Fruit fly (Drosophila melanogaster) S2 (cell line): ENCODE data around the gene fon.

Experiments
- CG8478 ChIP-seq: fragments of >200 bp; optimal IDR thresholded peaks from 2 replicates; lab custom pipeline; 2018
- CTCF ChIP-seq, 2 experiments: fragments of >200 bp; optimal IDR thresholded peaks; 2 replicates each; lab custom pipeline; 2018

The fon gene

DNA sequence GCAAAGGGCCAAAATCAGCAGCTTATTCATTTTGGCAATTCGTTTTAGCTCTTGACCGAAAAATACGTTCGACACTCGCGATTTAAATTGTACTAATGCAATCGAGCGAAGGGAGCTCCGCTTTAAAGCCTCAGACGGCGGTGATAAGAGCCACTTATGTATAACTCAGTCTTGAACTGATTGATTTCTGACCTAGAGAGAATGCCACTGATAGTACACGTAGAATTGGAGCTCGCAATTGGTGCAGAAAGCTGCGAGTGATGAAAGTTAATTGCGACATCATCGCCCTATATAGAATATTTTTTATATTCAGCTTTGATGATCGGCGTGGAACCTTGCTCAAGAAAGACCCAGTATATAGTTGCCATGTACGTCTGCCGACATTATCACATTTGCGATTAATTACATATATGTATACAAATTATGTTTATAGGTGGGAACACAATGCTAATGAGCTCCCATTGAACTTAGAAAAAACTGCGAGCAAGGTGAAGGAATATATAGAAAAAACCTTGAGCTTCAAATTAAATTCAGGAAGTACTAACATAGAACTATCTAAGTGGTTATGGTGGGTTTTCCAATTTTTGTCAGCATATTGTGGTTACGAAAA is at the start of gene fon:
Gene fon, minus strand, starts transcription at position 100 of the 610 bp plus-strand sequence.
- no peak for TF ChIP-seq CG8478 (lab: Kevin White, UChicago)
- TF ChIP-seq CTCF (optimal IDR thresholded peaks at IDR 0.05; lab: Kevin White, UChicago), result no peak

DNA sequence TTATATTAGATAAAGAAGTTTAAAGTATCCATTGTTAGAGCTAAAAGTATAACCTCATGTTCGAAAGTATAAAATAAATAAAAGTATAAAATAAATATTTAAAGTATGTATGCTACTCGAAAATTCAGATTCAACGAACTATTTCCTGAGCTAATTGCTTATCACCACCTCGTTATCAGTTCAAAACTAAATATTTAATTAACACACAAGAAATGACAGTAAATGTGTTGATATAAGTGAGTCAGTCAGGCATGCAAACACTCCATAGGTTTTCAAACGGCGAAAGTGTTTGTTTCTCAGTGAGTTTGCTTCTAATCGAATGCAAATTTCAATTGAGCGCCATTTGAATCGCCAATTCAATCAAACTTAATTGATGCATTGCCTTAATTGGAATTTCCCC is 48.3 kb upstream of the fon start:
- TF ChIP-seq CG8478 (lab: Kevin White, UChicago) (no peak), CTCF (optimal IDR thresholded peaks at IDR 0.05; lab: Kevin White, UChicago) (no peak)

dm6 chr2L:19433292-19433691 is 47.3 kb upstream of the fon start:
- TF ChIP-seq CG8478 (lab: Kevin White, UChicago), result no peak
- TF ChIP-seq CTCF (optimal IDR thresholded peaks at IDR 0.05; lab: Kevin White, UChicago), result no peak

- no peak for TF ChIP-seq CTCF (optimal IDR thresholded peaks at IDR 0.05; lab: Kevin White, UChicago)
- TF ChIP-seq CG8478 (lab: Kevin White, UChicago), result no peak
Observed at dm6 chr2L:19432424-19433015, 46.5 kb upstream of the fon start, which contains the start of gene Rab9. Rab9 (plus strand) TSS chr2L:19432574.

dm6 chr2L:19430343-19430742 is 44.3 kb upstream of the fon start, which contains the start of gene RtcB:
RtcB (plus strand) TSS chr2L:19430643.
- TF ChIP-seq CG8478 (lab: Kevin White, UChicago) (no peak), CTCF (optimal IDR thresholded peaks at IDR 0.05; lab: Kevin White, UChicago) (peak; percentile 30 to 37)

DNA sequence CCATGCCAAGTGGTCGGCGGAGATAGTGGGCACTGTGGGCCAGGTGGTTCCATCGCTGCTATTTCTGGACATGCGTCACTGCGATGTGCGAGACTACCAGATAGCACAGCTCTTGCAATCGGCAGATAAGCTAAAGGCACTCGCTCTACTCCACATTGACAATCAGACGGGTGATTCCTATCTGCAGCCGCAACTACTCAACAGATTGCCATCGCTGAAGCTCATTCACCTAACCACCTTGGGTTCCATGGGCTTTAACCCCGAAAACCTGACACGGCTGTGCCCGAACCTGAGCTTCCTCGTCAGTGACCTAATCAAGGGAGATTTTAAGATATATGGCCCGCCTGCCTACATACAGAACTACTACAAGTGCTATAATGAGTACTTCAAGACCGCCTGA is 43.7 kb upstream of the fon start:
- no peak for TF ChIP-seq CTCF (optimal IDR thresholded peaks at IDR 0.05; lab: Kevin White, UChicago)

dm6 chr2L:19426330-19426781 is 40.4 kb upstream of the fon start, which contains the start of gene Pax:
Pax (minus strand) TSS chr2L:19426596.
- TF ChIP-seq CG8478 (lab: Kevin White, UChicago), result no peak
- TF ChIP-seq CTCF (optimal IDR thresholded peaks at IDR 0.05; lab: Kevin White, UChicago), result peak in 1 of 2 experiments; percentile 40

- TF ChIP-seq CG8478 (lab: Kevin White, UChicago) (no peak), CTCF (optimal IDR thresholded peaks at IDR 0.05; lab: Kevin White, UChicago) (peak; percentile 90 to 98)
Observed at dm6 chr2L:19425765-19426329, 39.8 kb upstream of the fon start.

dm6 chr2L:19425105-19425504 is 39.1 kb upstream of the fon start:
- TF ChIP-seq CG8478 (lab: Kevin White, UChicago) (no peak), CTCF (optimal IDR thresholded peaks at IDR 0.05; lab: Kevin White, UChicago) (peak in 1 of 2 experiments; percentile 2)

dm6 chr2L:19424307-19424902 is 38.4 kb upstream of the fon start:
- TF ChIP-seq CTCF (optimal IDR thresholded peaks at IDR 0.05; lab: Kevin White, UChicago), result no peak
- no peak for TF ChIP-seq CG8478 (lab: Kevin White, UChicago)

DNA sequence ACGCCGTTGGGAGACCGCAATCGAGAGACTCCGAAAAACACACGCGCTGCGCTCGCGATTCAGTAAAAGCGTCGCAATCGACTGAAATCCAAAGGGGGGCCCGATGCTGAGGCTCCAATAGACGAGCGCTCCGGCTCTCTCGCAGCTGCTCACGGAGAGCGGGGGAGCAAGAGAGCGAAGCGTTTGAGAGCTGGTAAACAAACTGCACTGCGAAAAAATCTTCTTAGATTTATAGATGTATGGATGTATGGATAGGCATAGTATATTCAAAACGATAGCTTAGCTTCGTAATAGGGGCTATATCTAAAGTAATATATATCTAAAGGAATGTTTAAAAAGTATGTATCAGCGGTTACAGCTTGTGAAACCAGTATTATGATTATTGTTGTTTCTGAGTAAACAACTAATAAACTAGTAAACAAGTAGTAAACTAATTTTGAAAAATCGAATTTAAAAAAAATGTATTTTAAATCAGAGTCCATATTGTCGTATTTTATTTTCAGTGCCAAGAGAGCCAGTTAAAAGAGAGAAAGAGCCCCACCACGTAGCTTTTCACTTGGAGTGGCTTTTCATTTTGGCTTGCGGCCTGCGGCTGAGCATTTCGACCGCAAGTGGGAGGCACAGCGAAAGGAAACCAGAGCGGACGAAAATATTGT is 37.6 kb upstream of the fon start, which contains the start of the genes Alp12 and CG13085:
Gene Alp12, plus strand, starts transcription at position 584 of the 656 bp plus-strand sequence.
Gene CG13085, plus strand, starts transcription at position 584 of the 656 bp plus-strand sequence.
- TF ChIP-seq CG8478 (lab: Kevin White, UChicago), result no peak
- TF ChIP-seq CTCF (optimal IDR thresholded peaks at IDR 0.05; lab: Kevin White, UChicago), result no peak

dm6 chr2L:19422642-19423041 is 36.6 kb upstream of the fon start:
- no peak for TF ChIP-seq CG8478 (lab: Kevin White, UChicago)
- TF ChIP-seq CTCF (optimal IDR thresholded peaks at IDR 0.05; lab: Kevin White, UChicago), result no peak

dm6 chr2L:19421573-19421972 is 35.6 kb upstream of the fon start:
- TF ChIP-seq CG8478 (lab: Kevin White, UChicago) (no peak), CTCF (optimal IDR thresholded peaks at IDR 0.05; lab: Kevin White, UChicago) (no peak)

- TF ChIP-seq CTCF (optimal IDR thresholded peaks at IDR 0.05; lab: Kevin White, UChicago) (no peak), CG8478 (lab: Kevin White, UChicago) (no peak)
Observed at dm6 chr2L:19418872-19419271, 32.9 kb upstream of the fon start, which contains the start of gene lectin-37Db. lectin-37Db (plus strand) TSS chr2L:19419075.
